Fruit fly (Drosophila melanogaster): ENCODE measurements around the gene CG9967.
A peak's percentile ranks its signal among the peaks of the same experiment; 100 is the strongest.

Gene CG9967

dm6 chr2L:2357228-2357656 lies at the start of gene CG9967 (continued):
- no peak for TF ChIP-seq CG10654 (GFP tag; optimal IDR thresholded peaks at IDR 0.05)
- TF ChIP-seq crp (GFP tag; optimal IDR thresholded peaks at IDR 0.05) = peak; percentile 54 to 91
- TF ChIP-seq hbn (GFP tag; IDR thresholded peaks at IDR 0.05; ENCODE audit: partially characterized antibody) = peak; percentile 50
- peak; percentile 54; the same call in 2 of the 4 replicates for TF ChIP-seq Dll (GFP tag; IDR thresholded peaks at IDR 0.05; ENCODE audit: partially characterized antibody)
- no peak for TF ChIP-seq CG4328 (GFP tag; optimal IDR thresholded peaks at IDR 0.05)
- peak; percentile 37 for TF ChIP-seq CoRest (tag; optimal IDR thresholded peaks at IDR 0.05)
- no peak for TF ChIP-seq kni (GFP tag; optimal IDR thresholded peaks at IDR 0.05)
- TF ChIP-seq CG12391 (tag; optimal IDR thresholded peaks at IDR 0.05) = peak; percentile 43
- TF ChIP-seq CG31224 (GFP tag; IDR thresholded peaks at IDR 0.05) = no peak
- TF ChIP-seq amos (GFP tag; IDR thresholded peaks at IDR 0.05; ENCODE audit: partially characterized antibody) = peak; percentile 34; the same call in 1 of the 2 replicates
- no peak for TF ChIP-seq croc (GFP tag; conservative IDR thresholded peaks at IDR 0.05)
- no peak for TF ChIP-seq CG33213 (GFP tag; optimal IDR thresholded peaks at IDR 0.05)
- no peak for TF ChIP-seq nau (GFP tag; optimal IDR thresholded peaks at IDR 0.05)
- TF ChIP-seq CG2712 (tag; optimal IDR thresholded peaks at IDR 0.05) = peak; percentile 31
- TF ChIP-seq dpn (GFP tag; optimal IDR thresholded peaks at IDR 0.05) = peak in 1 of 2 experiments; percentile 2
- TF ChIP-seq Doc2 (GFP tag; IDR thresholded peaks at IDR 0.05) = no peak
- peak; percentile 69 for TF ChIP-seq CG13287 (GFP tag; IDR thresholded peaks at IDR 0.05; ENCODE audit: partially characterized antibody)
- peak; percentile 27; the same call in 1 of the 2 replicates for TF ChIP-seq nerfin-2 (GFP tag; IDR thresholded peaks at IDR 0.05; ENCODE audit: partially characterized antibody)
- TF ChIP-seq Med (GFP tag) = peak; percentile 73
- TF ChIP-seq BEAF-32 (GFP tag; optimal IDR thresholded peaks at IDR 0.05) = peak; percentile 63
- TF ChIP-seq bsh (GFP tag; optimal IDR thresholded peaks at IDR 0.05) = no peak
- TF ChIP-seq lbe (GFP tag; optimal IDR thresholded peaks at IDR 0.05) = peak; percentile 45
- TF ChIP-seq Dref (GFP tag; IDR thresholded peaks at IDR 0.05) = peak; percentile 51
- peak; percentile 46 for TF ChIP-seq Nf-YC (tag; optimal IDR thresholded peaks at IDR 0.05)
- peak; percentile 2 for TF ChIP-seq Xbp1 (GFP tag; optimal IDR thresholded peaks at IDR 0.05)
- peak; percentile 1 for TF ChIP-seq Chrac-16 (GFP tag; optimal IDR thresholded peaks at IDR 0.05)
- TF ChIP-seq Hr3 (GFP tag; optimal IDR thresholded peaks at IDR 0.05) = no peak
- TF ChIP-seq phol (tag; optimal IDR thresholded peaks at IDR 0.05) = peak; percentile 28
- TF ChIP-seq CG12659 (GFP tag; optimal IDR thresholded peaks at IDR 0.05) = peak; percentile 44
- TF ChIP-seq HmgZ (tag; optimal IDR thresholded peaks at IDR 0.05) = peak; percentile 12
- no peak for TF ChIP-seq Meics (GFP tag; optimal IDR thresholded peaks at IDR 0.05)
- no peak for TF ChIP-seq CkIIα-i1 (GFP tag; IDR thresholded peaks at IDR 0.05)
- TF ChIP-seq Deaf1 (tag; optimal IDR thresholded peaks at IDR 0.05) = peak; percentile 20
- no peak for TF ChIP-seq CG7786 (GFP tag; optimal IDR thresholded peaks at IDR 0.05)
- TF ChIP-seq cas (GFP tag; IDR thresholded peaks at IDR 0.05) = no peak
- TF ChIP-seq grn (GFP tag; optimal IDR thresholded peaks at IDR 0.05) = peak; percentile 31
- peak; percentile 29 for TF ChIP-seq Ets97D (GFP tag; optimal IDR thresholded peaks at IDR 0.05)
- peak; percentile 69 for TF ChIP-seq MBD-R2 (GFP tag; IDR thresholded peaks at IDR 0.05)
- peak; percentile 51 for TF ChIP-seq CG14710 (tag; optimal IDR thresholded peaks at IDR 0.05)
- peak; percentile 84 for TF ChIP-seq stwl (tag; optimal IDR thresholded peaks at IDR 0.05)
- 0 out of 3 replicates have a peak, but pooled peaks have one; percentile 31 for TF ChIP-seq knrl (GFP tag; IDR thresholded peaks at IDR 0.05; ENCODE audit: partially characterized antibody)
- TF ChIP-seq ERR (GFP tag; optimal IDR thresholded peaks at IDR 0.05) = no peak
- TF ChIP-seq gem (tag; optimal IDR thresholded peaks at IDR 0.05) = peak; percentile 35
- no peak for TF ChIP-seq crc (GFP tag; optimal IDR thresholded peaks at IDR 0.05)
- TF ChIP-seq Fer1 (GFP tag; optimal IDR thresholded peaks at IDR 0.05) = peak; percentile 31
- peak; percentile 13 for TF ChIP-seq CG9797 (GFP tag; optimal IDR thresholded peaks at IDR 0.05)
- peak in 1 of 2 experiments; percentile 68 for TF ChIP-seq eve (GFP tag; optimal IDR thresholded peaks at IDR 0.05)
- TF ChIP-seq CG13296 (GFP tag; optimal IDR thresholded peaks at IDR 0.05) = peak; percentile 18
- TF ChIP-seq trem (tag; optimal IDR thresholded peaks at IDR 0.05) = peak; percentile 99
